Worm (Caenorhabditis elegans) whole organism, L1 larva: ENCODE measurements around the gene F40F8.4.
A peak's percentile ranks its signal among the peaks of the same experiment; 100 is the strongest.

Experiments
- C04F5.9 ChIP-seq: sonication (generic microtip); optimal IDR thresholded peaks from 2 replicates; lab custom pipeline; 2016; ENCODE audit warnings: missing genetic modification characterization, missing compliant biosample characterization
- C34B4.2 ChIP-seq: sonication (generic microtip); optimal IDR thresholded peaks from 2 replicates; lab custom pipeline; 2017; ENCODE audit warnings: mild to moderate bottlenecking, missing genetic modification characterization, missing compliant biosample characterization
- aha-1 ChIP-seq: fragments of 150-350 bp; optimal IDR thresholded peaks from 2 replicates; lab custom pipeline; 2014; ENCODE audit warnings: missing biosample characterization, missing genetic modification characterization
- aly-2 ChIP-seq: fragments of 150-350 bp; optimal IDR thresholded peaks from 2 replicates; lab custom pipeline; 2014; ENCODE audit warnings: missing biosample characterization, missing genetic modification characterization
- ceh-63 ChIP-seq: fragments of 200-800 bp; sonication (Bioruptor generic); optimal IDR thresholded peaks from 2 replicates; lab custom pipeline; 2018; ENCODE audit warnings: mild to moderate bottlenecking, missing genetic modification characterization, missing compliant biosample characterization
- ceh-82 ChIP-seq, 3 experiments: fragments of 150-350 bp in 1 of 3; sonication (generic microtip) in 2 of 3; optimal IDR thresholded peaks; 2 replicates each; lab custom pipeline; 2014 to 2017; ENCODE audit warnings: missing biosample characterization in 3 of 3, missing genetic modification characterization in 3 of 3
- ceh-88 ChIP-seq: fragments of 200-800 bp; sonication (Bioruptor generic); IDR thresholded peaks from 2 replicates; pipeline ENCODE4 v1.3.6; 2022; ENCODE audit warnings: missing genetic modification characterization, missing compliant biosample characterization
- ceh-90 ChIP-seq: sonication (generic microtip); optimal IDR thresholded peaks from 2 replicates; lab custom pipeline; 2016; ENCODE audit warnings: missing genetic modification characterization, missing compliant biosample characterization
- ces-1 ChIP-seq: fragments of 150-350 bp; optimal IDR thresholded peaks from 2 replicates; lab custom pipeline; 2014; ENCODE audit warnings: missing biosample characterization, missing genetic modification reagents, missing genetic modification characterization
- dpl-1 ChIP-seq, 3 experiments: fragments of 150-350 bp in 2 of 3; sonication (generic microtip) in 1 of 3; optimal IDR thresholded peaks; 2 replicates each; lab custom pipeline; 2014 to 2017; ENCODE audit warnings: missing biosample characterization in 3 of 3, missing genetic modification characterization in 3 of 3, missing genetic modification reagents in 3 of 3
- dsc-1 ChIP-seq: sonication (generic microtip); optimal IDR thresholded peaks from 2 replicates; lab custom pipeline; 2016; ENCODE audit warnings: mild to moderate bottlenecking, missing genetic modification characterization, missing compliant biosample characterization
- efl-3 ChIP-seq: fragments of 200-800 bp; sonication (Bioruptor generic); optimal IDR thresholded peaks from 2 replicates; lab custom pipeline; 2018; ENCODE audit warnings: mild to moderate bottlenecking, missing genetic modification characterization, missing compliant biosample characterization
- egl-13 ChIP-seq: sonication (generic microtip); optimal IDR thresholded peaks from 2 replicates; lab custom pipeline; 2016; ENCODE audit warnings: missing genotype, missing genetic modification reagents, missing genetic modification characterization, missing compliant biosample characterization
- egl-27 ChIP-seq, 2 experiments: fragments of 150-350 bp in 1 of 2; sonication (generic microtip); optimal IDR thresholded peaks; 3 replicates each; lab custom pipeline; 2017 to 2018; ENCODE audit warnings: missing biosample characterization in 2 of 2, missing genetic modification characterization in 2 of 2, missing genetic modification reagents in 2 of 2
- elt-2 ChIP-seq: sonication (generic microtip); optimal IDR thresholded peaks from 2 replicates; lab custom pipeline; 2016; ENCODE audit warnings: missing genetic modification characterization, mild to moderate bottlenecking, inconsistent platforms, missing compliant biosample characterization, missing genetic modification reagents
- elt-3 ChIP-seq, 6 experiments: fragments of 150-350 bp in 1 of 6; sonication (generic microtip); optimal IDR thresholded peaks; 2 replicates each; lab custom pipeline; 2017 to 2018; ENCODE audit warnings: missing biosample characterization in 6 of 6, missing genetic modification characterization in 6 of 6, inconsistent platforms in 1 of 6
- ets-5 ChIP-seq: fragments of 200-800 bp; sonication (Bioruptor generic); IDR thresholded peaks from 2 replicates; pipeline ENCODE4 v1.3.6; 2022; ENCODE audit warnings: missing genetic modification characterization, missing compliant biosample characterization
- fkh-4 ChIP-seq: sonication (generic microtip); optimal IDR thresholded peaks from 2 replicates; lab custom pipeline; 2016; ENCODE audit warnings: missing compliant biosample characterization, missing genetic modification characterization, borderline replicate concordance
- fkh-8 ChIP-seq: sonication (generic microtip); optimal IDR thresholded peaks from 2 replicates; lab custom pipeline; 2016; ENCODE audit warnings: mild to moderate bottlenecking, missing genetic modification characterization, missing compliant biosample characterization
- fos-1 ChIP-seq: fragments of 150-350 bp; optimal IDR thresholded peaks from 2 replicates; lab custom pipeline; 2014; ENCODE audit warnings: missing biosample characterization, missing genetic modification characterization
- hlh-17 ChIP-seq: fragments of 200-800 bp; sonication (Bioruptor generic); optimal IDR thresholded peaks from 2 replicates; lab custom pipeline; 2018; ENCODE audit warnings: missing genetic modification characterization, mild to moderate bottlenecking, missing compliant biosample characterization, moderate library complexity, borderline replicate concordance
- hlh-4 ChIP-seq: sonication (generic microtip); optimal IDR thresholded peaks from 2 replicates; lab custom pipeline; 2016; ENCODE audit warnings: mild to moderate bottlenecking, missing genetic modification characterization, missing compliant biosample characterization
- irx-1 ChIP-seq: sonication (generic microtip); optimal IDR thresholded peaks from 2 replicates; lab custom pipeline; 2016; ENCODE audit warnings: missing genetic modification characterization, missing compliant biosample characterization
- isw-1 ChIP-seq: fragments of 200-800 bp; sonication (Bioruptor generic); IDR thresholded peaks from 2 replicates; pipeline ENCODE4 v1.3.6; 2022; ENCODE audit warnings: missing genetic modification characterization, missing compliant biosample characterization
- jun-1 ChIP-seq: fragments of 150-350 bp; optimal IDR thresholded peaks from 2 replicates; lab custom pipeline; 2014; ENCODE audit warnings: missing biosample characterization, missing genetic modification reagents, missing genetic modification characterization
- lin-39 ChIP-seq: fragments of 150-350 bp; optimal IDR thresholded peaks from 2 replicates; lab custom pipeline; 2014; ENCODE audit warnings: missing biosample characterization, missing genetic modification reagents, missing genetic modification characterization
- lir-3 ChIP-seq: sonication (generic microtip); optimal IDR thresholded peaks from 2 replicates; lab custom pipeline; 2016; ENCODE audit warnings: mild to moderate bottlenecking, missing genetic modification characterization, moderate library complexity, missing compliant biosample characterization; ENCODE audit not compliant: poor library complexity
- lsy-2 ChIP-seq, 2 experiments: fragments of 150-350 bp; optimal IDR thresholded peaks; 2 replicates each; lab custom pipeline; 2014; ENCODE audit warnings: missing biosample characterization in 2 of 2, missing genetic modification characterization in 2 of 2
- mdl-1 ChIP-seq, 2 experiments: fragments of 150-350 bp; optimal IDR thresholded peaks; 2 replicates each; lab custom pipeline; 2014 to 2017; ENCODE audit warnings: missing biosample characterization in 2 of 2, missing genetic modification characterization in 2 of 2, inconsistent platforms in 1 of 2
- mep-1 ChIP-seq: fragments of 150-350 bp; optimal IDR thresholded peaks from 2 replicates; lab custom pipeline; 2014; ENCODE audit warnings: missing biosample characterization, missing genetic modification characterization
- nhr-11 ChIP-seq: fragments of 150-350 bp; optimal IDR thresholded peaks from 2 replicates; lab custom pipeline; 2014; ENCODE audit warnings: missing biosample characterization, missing genetic modification characterization
- nhr-12 ChIP-seq: sonication (generic microtip); optimal IDR thresholded peaks from 2 replicates; lab custom pipeline; 2017; ENCODE audit warnings: missing biosample characterization, missing genetic modification characterization
- nhr-19 ChIP-seq: fragments of 200-800 bp; sonication (Bioruptor generic); conservative IDR thresholded peaks from 2 replicates; pipeline ENCODE4 v1.3.6; 2022; ENCODE audit warnings: missing genetic modification characterization, missing compliant biosample characterization
- nhr-20 ChIP-seq: sonication (generic microtip); optimal IDR thresholded peaks from 2 replicates; lab custom pipeline; 2016; ENCODE audit warnings: mild to moderate bottlenecking, missing genetic modification characterization, missing compliant biosample characterization
- nhr-47 ChIP-seq: sonication (generic microtip); optimal IDR thresholded peaks from 2 replicates; lab custom pipeline; 2016; ENCODE audit warnings: mild to moderate bottlenecking, missing genetic modification characterization, moderate library complexity, missing compliant biosample characterization
- nhr-71 ChIP-seq: sonication (generic microtip); optimal IDR thresholded peaks from 2 replicates; lab custom pipeline; 2016; ENCODE audit warnings: mild to moderate bottlenecking, missing genetic modification characterization, moderate library complexity, missing compliant biosample characterization
- nhr-76 ChIP-seq: sonication (generic microtip); optimal IDR thresholded peaks from 2 replicates; lab custom pipeline; 2017; ENCODE audit warnings: missing biosample characterization, missing genetic modification characterization
- nhr-77 ChIP-seq: fragments of 150-350 bp; optimal IDR thresholded peaks from 2 replicates; lab custom pipeline; 2014; ENCODE audit warnings: missing biosample characterization, missing genetic modification characterization
- nhr-84 ChIP-seq: sonication (generic microtip); optimal IDR thresholded peaks from 2 replicates; lab custom pipeline; 2017; ENCODE audit warnings: missing biosample characterization, missing genetic modification characterization
- rnt-1 ChIP-seq: sonication (generic microtip); optimal IDR thresholded peaks from 2 replicates; lab custom pipeline; 2016; ENCODE audit warnings: mild to moderate bottlenecking, missing genetic modification characterization, moderate library complexity, missing compliant biosample characterization
- snpc-4 ChIP-seq: fragments of 150-350 bp; optimal IDR thresholded peaks from 2 replicates; lab custom pipeline; 2014; ENCODE audit warnings: missing biosample characterization, missing genetic modification characterization
- sptf-1 ChIP-seq: fragments of 150-350 bp; optimal IDR thresholded peaks from 2 replicates; lab custom pipeline; 2014; ENCODE audit warnings: missing biosample characterization, missing genetic modification characterization
- sup-37 ChIP-seq: fragments of 200-800 bp; sonication (Bioruptor generic); optimal IDR thresholded peaks from 2 replicates; lab custom pipeline; 2018; ENCODE audit warnings: mild to moderate bottlenecking, missing genetic modification characterization, missing compliant biosample characterization
- swsn-7 ChIP-seq: sonication (generic microtip); optimal IDR thresholded peaks from 2 replicates; lab custom pipeline; 2016; ENCODE audit warnings: missing genetic modification characterization, missing compliant biosample characterization
- tlp-1 ChIP-seq: fragments of 150-350 bp; optimal IDR thresholded peaks from 2 replicates; lab custom pipeline; 2014; ENCODE audit warnings: missing biosample characterization, missing genetic modification characterization
- unc-130 ChIP-seq: fragments of 150-350 bp; optimal IDR thresholded peaks from 2 replicates; lab custom pipeline; 2017; ENCODE audit warnings: missing biosample characterization, missing genetic modification characterization, inconsistent platforms
- unc-30 ChIP-seq: sonication (generic microtip); optimal IDR thresholded peaks from 2 replicates; lab custom pipeline; 2017; ENCODE audit warnings: missing biosample characterization, missing genetic modification characterization
- unc-62 ChIP-seq: fragments of 150-350 bp; optimal IDR thresholded peaks from 2 replicates; lab custom pipeline; 2014; ENCODE audit warnings: missing biosample characterization, missing genetic modification reagents, missing genetic modification characterization
- unc-86 ChIP-seq: sonication (generic microtip); optimal IDR thresholded peaks from 2 replicates; lab custom pipeline; 2016; ENCODE audit warnings: missing genetic modification characterization, missing compliant biosample characterization
- unc-98 ChIP-seq: fragments of 200-800 bp; sonication (Bioruptor generic); IDR thresholded peaks from 2 replicates; pipeline ENCODE4 v1.3.6; 2022; ENCODE audit warnings: missing genetic modification characterization, missing compliant biosample characterization
- vab-15 ChIP-seq: sonication (generic microtip); optimal IDR thresholded peaks from 2 replicates; lab custom pipeline; 2017; ENCODE audit warnings: missing genotype, mild to moderate bottlenecking, missing genetic modification characterization, missing compliant biosample characterization
- xbp-1 ChIP-seq: sonication (generic microtip); optimal IDR thresholded peaks from 2 replicates; lab custom pipeline; 2016; ENCODE audit warnings: missing genetic modification characterization, missing compliant biosample characterization
- zip-4 ChIP-seq: fragments of 200-800 bp; sonication (Bioruptor generic); optimal IDR thresholded peaks from 2 replicates; lab custom pipeline; 2018; ENCODE audit warnings: mild to moderate bottlenecking, missing genetic modification characterization, moderate library complexity, missing compliant biosample characterization
- ztf-4 ChIP-seq: fragments of 150-350 bp; optimal IDR thresholded peaks from 2 replicates; lab custom pipeline; 2014; ENCODE audit warnings: missing biosample characterization, missing genetic modification characterization

Gene F40F8.4

DNA sequence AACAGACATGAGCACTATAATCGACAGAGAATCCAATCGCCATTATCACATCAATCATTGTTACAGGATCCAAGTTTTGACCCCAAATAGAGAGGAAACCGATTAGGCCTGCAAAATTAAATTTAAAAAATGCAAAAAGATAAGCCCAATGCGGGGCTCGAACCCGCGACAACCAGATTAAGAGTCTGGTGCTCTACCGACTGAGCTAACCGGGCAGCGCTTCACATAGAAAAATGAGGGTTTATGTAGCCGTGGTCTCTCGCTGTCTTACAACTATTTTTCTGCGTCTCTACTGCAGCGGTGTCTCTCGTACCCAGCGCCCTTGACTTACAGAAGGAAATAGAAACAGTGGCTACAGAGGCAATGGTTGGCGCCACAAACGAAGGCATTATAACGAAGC is 17.6 kb upstream of the F40F8.4 start (continued):
- TF ChIP-seq lir-3 (tag; lab: Kevin White, UChicago), result no peak
- TF ChIP-seq xbp-1 (tag; lab: Kevin White, UChicago), result peak; percentile 42
- TF ChIP-seq efl-3 (GFP tag; lab: Kevin White, UChicago), result no peak
- TF ChIP-seq elt-3 (tag; optimal IDR thresholded peaks at IDR 0.05; lab: Kevin White, UChicago), result peak in 2 of 6 experiments; percentile 6 to 27
- TF ChIP-seq nhr-11, result no peak
- peak; percentile 70 for TF ChIP-seq nhr-19 (GFP tag; lab: Robert Waterston, UW)
- peak; percentile 59 for TF ChIP-seq snpc-4 (tag; lab: Kevin White, UChicago)
- no peak for TF ChIP-seq egl-27 (tag; optimal IDR thresholded peaks at IDR 0.05; lab: Kevin White, UChicago)
- no peak for TF ChIP-seq nhr-84 (tag; lab: Kevin White, UChicago)
- no peak for TF ChIP-seq ceh-88 (GFP tag; lab: Robert Waterston, UW)
- TF ChIP-seq fkh-4 (tag; lab: Kevin White, UChicago), result no peak
- no peak for TF ChIP-seq C34B4.2 (tag; lab: Kevin White, UChicago)
- TF ChIP-seq nhr-71 (tag; lab: Kevin White, UChicago), result peak; percentile 72
- no peak for TF ChIP-seq hlh-17 (GFP tag; lab: Kevin White, UChicago)
- TF ChIP-seq elt-2 (tag; lab: Kevin White, UChicago), result peak; percentile 53
- no peak for TF ChIP-seq ets-5 (GFP tag; lab: Robert Waterston, UW)
- TF ChIP-seq unc-98 (GFP tag; lab: Robert Waterston, UW), result no peak
- TF ChIP-seq swsn-7 (tag; lab: Kevin White, UChicago), result peak; percentile 63
- peak; percentile 21 for TF ChIP-seq fos-1 (tag; lab: Kevin White, UChicago)
- peak; percentile 55 for TF ChIP-seq unc-130 (tag; lab: Kevin White, UChicago)
- TF ChIP-seq nhr-12, result no peak
- TF ChIP-seq jun-1 (tag; lab: Kevin White, UChicago), result no peak
- TF ChIP-seq sptf-1 (tag; lab: Kevin White, UChicago), result no peak
- peak; percentile 70 for TF ChIP-seq nhr-47 (tag; lab: Kevin White, UChicago)
- TF ChIP-seq nhr-20 (tag; lab: Kevin White, UChicago), result peak; percentile 63
- TF ChIP-seq sup-37 (GFP tag; lab: Kevin White, UChicago), result no peak
- TF ChIP-seq ceh-63, result no peak
- no peak for TF ChIP-seq vab-15 (tag; lab: Kevin White, UChicago)
- TF ChIP-seq lsy-2 (tag; optimal IDR thresholded peaks at IDR 0.05; lab: Kevin White, UChicago), result peak; percentile 34 to 62
- peak; percentile 71 for TF ChIP-seq rnt-1 (tag; lab: Kevin White, UChicago)
- TF ChIP-seq unc-62 (GFP tag; lab: Kevin White, UChicago), result no peak
- peak; percentile 14 for TF ChIP-seq unc-86
- TF ChIP-seq mdl-1 (tag; optimal IDR thresholded peaks at IDR 0.05; lab: Kevin White, UChicago), result peak in 1 of 2 experiments; percentile 3
- TF ChIP-seq unc-30, result no peak
- TF ChIP-seq mep-1, result peak; percentile 22
- TF ChIP-seq zip-4 (GFP tag; lab: Kevin White, UChicago), result no peak
- no peak for TF ChIP-seq aha-1 (tag; lab: Kevin White, UChicago)
- peak; percentile 12 to 36 (median 30) for TF ChIP-seq ceh-82 (tag; optimal IDR thresholded peaks at IDR 0.05; lab: Kevin White, UChicago)
- no peak; the same call in 1 of the 2 replicates for TF ChIP-seq isw-1
- TF ChIP-seq hlh-4 (tag; lab: Kevin White, UChicago), result no peak
- peak; percentile 21 for TF ChIP-seq nhr-77 (tag; lab: Kevin White, UChicago)
- no peak for TF ChIP-seq lin-39 (tag; lab: Kevin White, UChicago)
- peak; percentile 51 for TF ChIP-seq dsc-1 (tag; lab: Kevin White, UChicago)
- TF ChIP-seq dpl-1 (GFP tag; optimal IDR thresholded peaks at IDR 0.05; lab: Kevin White, UChicago), result peak; percentile 6 to 48 (median 35)
- no peak for TF ChIP-seq tlp-1 (tag; lab: Kevin White, UChicago)
- no peak for TF ChIP-seq ceh-90 (tag; lab: Kevin White, UChicago)
- no peak for TF ChIP-seq C04F5.9 (tag; lab: Kevin White, UChicago)
- TF ChIP-seq irx-1 (tag; lab: Kevin White, UChicago), result no peak
- TF ChIP-seq ces-1, result no peak
- TF ChIP-seq egl-13 (tag; lab: Kevin White, UChicago), result no peak
- TF ChIP-seq aly-2, result peak; percentile 47
- TF ChIP-seq nhr-76 (tag; lab: Kevin White, UChicago), result no peak
- TF ChIP-seq ztf-4 (tag; lab: Kevin White, UChicago), result no peak
- peak; percentile 35 for TF ChIP-seq fkh-8 (tag; lab: Kevin White, UChicago)
